Fruit fly (Drosophila melanogaster): Measurements from ENCODE around the gene Rh2.

DNA sequence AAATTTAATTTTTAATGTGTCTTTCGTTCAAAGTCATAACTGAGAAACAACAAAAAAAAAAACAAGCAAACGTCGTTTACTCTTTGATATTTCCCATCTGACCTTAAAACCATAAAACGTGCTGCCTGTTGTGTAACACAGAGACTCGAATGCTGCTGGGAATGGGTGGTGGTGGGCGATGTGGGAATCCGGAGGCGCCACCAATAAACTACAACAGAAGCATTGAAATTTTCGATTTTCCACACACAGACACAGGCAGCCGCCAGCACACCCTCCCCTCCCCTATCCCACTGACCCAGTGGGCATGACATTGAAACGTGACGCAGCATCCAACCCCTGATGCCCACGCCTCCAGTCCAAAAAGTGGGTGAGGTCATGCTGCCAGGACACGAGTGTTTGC lies 11.1 kb downstream of the Rh2 start:
- TF ChIP-seq Blimp-1 (GFP tag; optimal IDR thresholded peaks at IDR 0.05) (no peak), Sox14 (GFP tag; optimal IDR thresholded peaks at IDR 0.05) (no peak), cyc (GFP tag; optimal IDR thresholded peaks at IDR 0.05) (no peak), CG8632 (GFP tag; optimal IDR thresholded peaks at IDR 0.05) (no peak), CG6163 (GFP tag; IDR thresholded peaks at IDR 0.05) (no peak)
